Worm (Caenorhabditis elegans) whole organism, L3 larva: ENCODE results near the gene C14A4.13.

ENCODE experiments used
- R02D3.7 ChIP-seq: fragments of 150-350 bp; optimal IDR thresholded peaks from 2 replicates; lab custom pipeline; 2014; ENCODE audit warnings: missing biosample characterization, missing genetic modification characterization
- aly-2 ChIP-seq: fragments of 150-350 bp; optimal IDR thresholded peaks from 2 replicates; lab custom pipeline; 2014; ENCODE audit warnings: missing biosample characterization, missing genetic modification characterization
- ama-1 ChIP-seq: fragments of 150-350 bp; optimal IDR thresholded peaks from 2 replicates; lab custom pipeline; 2018
- ceh-16 ChIP-seq: sonication (generic microtip); optimal IDR thresholded peaks from 2 replicates; lab custom pipeline; 2017; ENCODE audit warnings: missing biosample characterization, missing genetic modification characterization
- ceh-82 ChIP-seq: fragments of 150-350 bp; optimal IDR thresholded peaks from 2 replicates; lab custom pipeline; 2014; ENCODE audit warnings: missing biosample characterization, missing genetic modification characterization
- daf-12 ChIP-seq: fragments of 150-350 bp; optimal IDR thresholded peaks from 2 replicates; lab custom pipeline; 2014; ENCODE audit warnings: missing biosample characterization, missing genetic modification reagents, missing genetic modification characterization
- egl-27 ChIP-seq: sonication (generic microtip); optimal IDR thresholded peaks from 4 replicates; lab custom pipeline; 2017; ENCODE audit warnings: missing biosample characterization, missing genetic modification reagents, missing genetic modification characterization
- egl-5 ChIP-seq: fragments of 150-350 bp; optimal IDR thresholded peaks from 2 replicates; lab custom pipeline; 2017; ENCODE audit warnings: missing biosample characterization, missing genetic modification reagents, missing genetic modification characterization, inconsistent platforms
- elt-1 ChIP-seq: fragments of 150-350 bp; optimal IDR thresholded peaks from 2 replicates; lab custom pipeline; 2014; ENCODE audit warnings: missing biosample characterization, missing genetic modification characterization
- elt-2 ChIP-seq: sonication (generic microtip); optimal IDR thresholded peaks from 2 replicates; lab custom pipeline; 2016; ENCODE audit warnings: missing genetic modification reagents, mild to moderate bottlenecking, missing genetic modification characterization, missing compliant biosample characterization
- eor-1 ChIP-seq, 2 experiments: fragments of 150-350 bp; optimal IDR thresholded peaks; 2 replicates each; lab custom pipeline; 2014 to 2018; ENCODE audit warnings: missing biosample characterization in 2 of 2, missing genetic modification characterization in 2 of 2
- fkh-10 ChIP-seq: sonication (generic microtip); optimal IDR thresholded peaks from 2 replicates; lab custom pipeline; 2017; ENCODE audit warnings: missing biosample characterization, missing genetic modification reagents, missing genetic modification characterization
- fkh-2 ChIP-seq: fragments of 150-350 bp; optimal IDR thresholded peaks from 2 replicates; lab custom pipeline; 2014; ENCODE audit warnings: missing biosample characterization, missing genetic modification reagents, missing genetic modification characterization
- hmg-11 ChIP-seq: sonication (generic microtip); optimal IDR thresholded peaks from 2 replicates; lab custom pipeline; 2016; ENCODE audit warnings: missing genetic modification characterization, missing compliant biosample characterization
- jun-1 ChIP-seq: fragments of 150-350 bp; optimal IDR thresholded peaks from 2 replicates; lab custom pipeline; 2014; ENCODE audit warnings: missing biosample characterization, missing genetic modification reagents, missing genetic modification characterization
- lin-15B ChIP-seq: fragments of 150-350 bp; optimal IDR thresholded peaks from 2 replicates; lab custom pipeline; 2014; ENCODE audit warnings: missing biosample characterization, missing genetic modification characterization
- lin-39 ChIP-seq: fragments of 150-350 bp; optimal IDR thresholded peaks from 2 replicates; lab custom pipeline; 2018; ENCODE audit warnings: missing biosample characterization, missing genetic modification reagents, missing genetic modification characterization
- lsy-12 ChIP-seq: sonication (generic microtip); optimal IDR thresholded peaks from 2 replicates; lab custom pipeline; 2016; ENCODE audit warnings: mild to moderate bottlenecking, missing genetic modification characterization, missing compliant biosample characterization
- mdl-1 ChIP-seq: fragments of 150-350 bp; optimal IDR thresholded peaks from 2 replicates; lab custom pipeline; 2014; ENCODE audit warnings: missing biosample characterization, missing genetic modification characterization
- nfya-1 ChIP-seq: sonication (generic microtip); optimal IDR thresholded peaks from 2 replicates; lab custom pipeline; 2017; ENCODE audit warnings: missing genetic modification characterization, mild to moderate bottlenecking, missing compliant biosample characterization, antibody characterized with exemption, moderate library complexity; ENCODE audit not compliant: insufficient read depth
- nhr-12 ChIP-seq: fragments of 150-350 bp; optimal IDR thresholded peaks from 2 replicates; lab custom pipeline; 2014; ENCODE audit warnings: missing biosample characterization, missing genetic modification characterization
- nhr-23 ChIP-seq: fragments of 150-350 bp; optimal IDR thresholded peaks from 2 replicates; lab custom pipeline; 2014; ENCODE audit warnings: missing biosample characterization, missing genetic modification reagents, missing genetic modification characterization
- nhr-237 ChIP-seq: fragments of 150-350 bp; optimal IDR thresholded peaks from 2 replicates; lab custom pipeline; 2014; ENCODE audit warnings: missing biosample characterization, missing genetic modification characterization
- nhr-25 ChIP-seq: sonication (generic microtip); optimal IDR thresholded peaks from 2 replicates; lab custom pipeline; 2017; ENCODE audit warnings: missing biosample characterization, missing genetic modification characterization
- nhr-43 ChIP-seq: sonication (generic microtip); optimal IDR thresholded peaks from 2 replicates; lab custom pipeline; 2016; ENCODE audit warnings: mild to moderate bottlenecking, missing genetic modification characterization, missing compliant biosample characterization; ENCODE audit not compliant: poor library complexity, severe bottlenecking
- nhr-67 ChIP-seq: fragments of 150-350 bp; optimal IDR thresholded peaks from 2 replicates; lab custom pipeline; 2014; ENCODE audit warnings: missing biosample characterization, missing genetic modification characterization
- nhr-76 ChIP-seq: fragments of 150-350 bp; sonication (generic microtip); optimal IDR thresholded peaks from 5 replicates; lab custom pipeline; 2014; ENCODE audit warnings: missing biosample characterization, missing genetic modification characterization
- nhr-77 ChIP-seq: fragments of 150-350 bp; optimal IDR thresholded peaks from 2 replicates; lab custom pipeline; 2014; ENCODE audit warnings: missing biosample characterization, missing genetic modification characterization
- pha-4 ChIP-seq: fragments of 150-350 bp; optimal IDR thresholded peaks from 2 replicates; lab custom pipeline; 2014; ENCODE audit warnings: missing biosample characterization, missing genetic modification reagents, missing genetic modification characterization
- pqm-1 ChIP-seq: fragments of 150-350 bp; optimal IDR thresholded peaks from 2 replicates; lab custom pipeline; 2017; ENCODE audit warnings: missing biosample characterization, missing genetic modification characterization, inconsistent platforms
- skn-1 ChIP-seq: fragments of 150-350 bp; optimal IDR thresholded peaks from 2 replicates; lab custom pipeline; 2014; ENCODE audit warnings: missing biosample characterization, missing genetic modification characterization
- tbx-2 ChIP-seq: sonication (generic microtip); optimal IDR thresholded peaks from 2 replicates; lab custom pipeline; 2016; ENCODE audit warnings: mild to moderate bottlenecking, missing genetic modification characterization, missing compliant biosample characterization
- unc-39 ChIP-seq: sonication (generic microtip); optimal IDR thresholded peaks from 4 replicates; lab custom pipeline; 2017; ENCODE audit warnings: missing biosample characterization, missing genetic modification characterization
- unc-62 ChIP-seq: fragments of 150-350 bp; sonication (generic microtip); optimal IDR thresholded peaks from 4 replicates; lab custom pipeline; 2014; ENCODE audit warnings: missing biosample characterization, missing genetic modification reagents, missing genetic modification characterization
- ztf-11 ChIP-seq: fragments of 150-350 bp; optimal IDR thresholded peaks from 2 replicates; lab custom pipeline; 2014; ENCODE audit warnings: missing biosample characterization, missing genetic modification characterization
- ztf-4 ChIP-seq: fragments of 150-350 bp; optimal IDR thresholded peaks from 2 replicates; lab custom pipeline; 2014; ENCODE audit warnings: missing biosample characterization, missing genetic modification characterization

C14A4.13 gene

DNA sequence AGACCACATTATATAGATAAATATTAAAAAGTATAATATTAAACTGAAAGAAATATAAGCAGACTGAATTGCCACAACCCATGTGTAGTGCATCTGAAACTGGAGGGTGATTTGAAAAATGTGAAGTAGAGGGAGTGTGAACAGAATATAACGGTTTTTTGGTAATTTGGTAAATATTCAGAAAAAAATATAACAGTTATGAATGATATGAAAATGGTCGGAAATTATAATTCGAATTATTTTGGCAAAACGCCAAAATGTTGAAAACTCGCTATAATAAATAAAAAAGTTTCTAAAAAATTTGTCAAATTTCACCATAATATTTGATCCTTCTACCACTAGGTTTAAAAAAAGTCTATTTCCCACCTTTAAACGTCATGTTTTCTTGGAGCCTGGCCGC is 16.1 kb upstream of the C14A4.13 start, which contains the start of gene srv-2:
Gene srv-2 (minus strand): TSS at position 101 of the 400 bp plus-strand sequence.
- no peak for TF ChIP-seq lin-15B (tag; lab: Kevin White, UChicago)
- no peak for TF ChIP-seq unc-39 (tag; lab: Kevin White, UChicago)
- TF ChIP-seq R02D3.7, result no peak
- no peak for TF ChIP-seq pqm-1 (tag; lab: Kevin White, UChicago)
- no peak for TF ChIP-seq nfya-1
- no peak for TF ChIP-seq ama-1 (lab: Kevin White, UChicago)
- TF ChIP-seq, all 47 proteins: peak for 0

ce11 chrII:10603560-10603959 is 14.7 kb upstream of the C14A4.13 start:
- TF ChIP-seq fkh-10 (GFP tag; lab: Kevin White, UChicago), result no peak
- no peak for TF ChIP-seq ceh-16
- TF ChIP-seq nfya-1, result peak; percentile 81

- TF ChIP-seq egl-5 (tag; lab: Kevin White, UChicago) (no peak), mdl-1 (tag; lab: Kevin White, UChicago) (no peak), pha-4 (tag; lab: Kevin White, UChicago) (no peak), ceh-82 (tag; lab: Kevin White, UChicago) (no peak), daf-12 (tag; lab: Kevin White, UChicago) (no peak), nhr-12 (tag; lab: Kevin White, UChicago) (no peak), skn-1 (tag; lab: Kevin White, UChicago) (no peak), ama-1 (lab: Kevin White, UChicago) (no peak), hmg-11 (tag; lab: Kevin White, UChicago) (no peak), nhr-67 (tag; lab: Kevin White, UChicago) (no peak), lin-15B (tag; lab: Kevin White, UChicago) (no peak), fkh-10 (GFP tag; lab: Kevin White, UChicago) (no peak), nhr-76 (tag; lab: Kevin White, UChicago) (no peak), nhr-25 (tag; lab: Kevin White, UChicago) (no peak)
These were observed 12.7 kb upstream of the C14A4.13 start, which contains the start of gene taf-13 for ce11 chrII:10605512-10605911. taf-13 (minus strand) TSS chrII:10605612.

- TF ChIP-seq egl-5 (tag; lab: Kevin White, UChicago) (no peak), ztf-11 (tag; lab: Kevin White, UChicago) (no peak), mdl-1 (tag; lab: Kevin White, UChicago) (no peak), ztf-4 (tag; lab: Kevin White, UChicago) (no peak), nhr-25 (tag; lab: Kevin White, UChicago) (no peak), aly-2 (tag; lab: Kevin White, UChicago) (no peak), unc-62 (GFP tag; lab: Kevin White, UChicago) (no peak), lsy-12 (no peak), unc-39 (tag; lab: Kevin White, UChicago) (no peak), nfya-1 (peak; percentile 31), hmg-11 (tag; lab: Kevin White, UChicago) (peak; percentile 1), nhr-23 (tag; lab: Kevin White, UChicago) (peak; percentile 5), jun-1 (no peak), lin-15B (tag; lab: Kevin White, UChicago) (peak; percentile 72), pha-4 (tag; lab: Kevin White, UChicago) (peak; percentile 80), pqm-1 (tag; lab: Kevin White, UChicago) (no peak), egl-27 (tag; lab: Kevin White, UChicago) (no peak), nhr-77 (no peak), elt-2 (tag; lab: Kevin White, UChicago) (peak; percentile 43)
- TF ChIP-seq, all 47 proteins: peak for 6
These were observed 10.9 kb upstream of the C14A4.13 start, which contains the start of gene ccm-3 for ce11 chrII:10607238-10607961. ccm-3 (minus strand) TSS chrII:10607275.

ce11 chrII:10608821-10609220 is 9.4 kb upstream of the C14A4.13 start:
- TF ChIP-seq elt-2 (tag; lab: Kevin White, UChicago) (no peak), fkh-2 (no peak), tbx-2 (tag; lab: Kevin White, UChicago) (no peak), fkh-10 (GFP tag; lab: Kevin White, UChicago) (no peak), nhr-43 (tag; lab: Kevin White, UChicago) (no peak), nhr-67 (tag; lab: Kevin White, UChicago) (no peak), elt-1 (tag; lab: Kevin White, UChicago) (no peak), eor-1 (tag; optimal IDR thresholded peaks at IDR 0.05; lab: Kevin White, UChicago) (no peak), nhr-237 (no peak), nfya-1 (no peak), nhr-23 (tag; lab: Kevin White, UChicago) (no peak), lin-39 (tag; lab: Kevin White, UChicago) (no peak), nhr-76 (tag; lab: Kevin White, UChicago) (no peak), egl-5 (tag; lab: Kevin White, UChicago) (no peak)
- TF ChIP-seq, all 47 proteins: peak for 0
